Worm (Caenorhabditis elegans): ENCODE measurements around the gene fbxc-49.
A peak's percentile ranks its signal among the peaks of the same experiment; 100 is the strongest.

Gene fbxc-49

ce11 chrII:2083726-2084179, at the start of gene fbxc-49, which contains the start of gene T16A1.5:
Gene fbxc-49, plus strand, starts transcription at chrII:2084129.
Gene T16A1.5, minus strand, starts transcription at chrII:2083826.
- TF ChIP-seq F44E2.7 (GFP tag; IDR thresholded peaks at IDR 0.05) (no peak), ZK337.2 (GFP tag; IDR thresholded peaks at IDR 0.05) (peak; percentile 37; the same call in 1 of the 2 replicates), nhr-25 (tag; optimal IDR thresholded peaks at IDR 0.05; ENCODE audit: borderline replicate concordance, insufficient read depth) (no peak), aha-1 (tag) (peak; percentile 74)

ce11 chrII:2039288-2039687, 44.6 kb upstream of the fbxc-49 start, which contains the start of gene bath-19:
Gene bath-19, minus strand, starts transcription at chrII:2039388.
- no peak for TF ChIP-seq spr-1 (tag; optimal IDR thresholded peaks at IDR 0.05)
- no peak for TF ChIP-seq duxl-1 (tag; optimal IDR thresholded peaks at IDR 0.05; ENCODE audit: poor library complexity)
- TF ChIP-seq lin-15B (tag; optimal IDR thresholded peaks at IDR 0.05): no peak
- TF ChIP-seq daf-19 (GFP tag; conservative IDR thresholded peaks at IDR 0.05): no peak
- no peak for TF ChIP-seq hif-1 (tag; optimal IDR thresholded peaks at IDR 0.05)
- TF ChIP-seq aha-1 (tag): no peak
- TF ChIP-seq nhr-25 (tag; optimal IDR thresholded peaks at IDR 0.05; ENCODE audit: borderline replicate concordance, insufficient read depth): no peak
- TF ChIP-seq hlh-11 (tag; optimal IDR thresholded peaks at IDR 0.05): no peak
- TF ChIP-seq daf-8 (GFP tag; IDR thresholded peaks at IDR 0.05): no peak
- TF ChIP-seq mes-2 (tag; optimal IDR thresholded peaks at IDR 0.05; ENCODE audit: poor library complexity, severe bottlenecking): no peak

DNA sequence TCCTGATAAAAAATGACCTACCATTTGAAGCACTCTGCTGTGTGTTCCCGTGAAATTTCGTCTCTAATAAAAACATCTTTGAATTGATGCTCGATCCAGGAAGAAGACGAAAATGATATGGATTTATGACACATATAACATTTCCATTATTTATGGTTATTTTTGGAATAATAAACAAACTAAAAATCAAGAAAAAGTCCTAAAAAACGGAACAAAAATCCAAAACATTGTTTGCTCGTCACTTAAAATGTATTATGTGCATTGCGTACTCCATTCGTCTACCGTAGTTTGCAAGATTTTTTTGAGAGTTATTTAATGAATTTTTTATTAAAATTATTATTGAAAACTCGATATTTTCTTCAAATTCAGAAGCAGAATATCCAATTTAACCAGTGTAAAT, 41.5 kb upstream of the fbxc-49 start, which contains the start of gene bath-20:
bath-20 (minus strand) TSS at position 101 of the 400 bp plus-strand sequence.
- TF ChIP-seq T26A8.4 (GFP tag; IDR thresholded peaks at IDR 0.05) (no peak), lin-38 (GFP tag; IDR thresholded peaks at IDR 0.05) (no peak), aha-1 (tag) (no peak), dmd-8 (GFP tag; IDR thresholded peaks at IDR 0.05) (no peak), snpc-1.2 (GFP tag; IDR thresholded peaks at IDR 0.05) (no peak), pha-4 (GFP tag; IDR thresholded peaks at IDR 0.05) (no peak), pha-4 (tag; optimal IDR thresholded peaks at IDR 0.05) (no peak), lir-3 (tag; optimal IDR thresholded peaks at IDR 0.05) (no peak), mdl-1 (tag; optimal IDR thresholded peaks at IDR 0.05) (no peak), fos-1 (tag; optimal IDR thresholded peaks at IDR 0.05) (no peak), egl-43 (GFP tag; IDR thresholded peaks at IDR 0.05) (no peak), tra-1 (GFP tag; IDR thresholded peaks at IDR 0.05) (no peak), ceh-44 (GFP tag; IDR thresholded peaks at IDR 0.05) (no peak), mxl-3 (GFP tag; optimal IDR thresholded peaks at IDR 0.05) (no peak), nhr-25 (tag; optimal IDR thresholded peaks at IDR 0.05; ENCODE audit: borderline replicate concordance, insufficient read depth) (no peak), F10B5.3 (tag; optimal IDR thresholded peaks at IDR 0.05) (no peak), mxl-2 (GFP tag; conservative IDR thresholded peaks at IDR 0.05) (no peak), sdz-12 (GFP tag; optimal IDR thresholded peaks at IDR 0.05) (no peak)

DNA sequence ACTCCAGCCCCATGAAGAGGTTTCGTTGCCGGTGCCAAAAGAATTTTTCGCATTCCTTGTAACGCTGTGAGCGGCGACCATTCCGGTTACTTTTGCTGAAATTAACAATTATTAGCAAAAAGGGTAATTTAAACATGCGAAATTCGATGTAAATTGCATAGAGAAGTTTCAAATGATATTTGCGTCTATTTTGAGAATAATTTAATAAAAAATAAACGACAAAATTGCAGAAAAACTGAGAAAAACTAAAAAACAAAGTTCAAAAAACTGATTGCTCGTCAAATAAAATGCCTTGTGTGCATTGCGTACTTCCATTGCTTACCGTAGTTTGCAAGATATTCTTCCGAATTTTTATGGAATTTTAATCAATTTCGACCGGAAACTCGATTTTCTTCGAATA, 38.4 kb upstream of the fbxc-49 start, which contains the start of gene bath-24:
bath-24 (minus strand) TSS at position 101 of the 400 bp plus-strand sequence.
- TF ChIP-seq ces-1 (GFP tag; optimal IDR thresholded peaks at IDR 0.05): no peak
- TF ChIP-seq nhr-102 (tag; optimal IDR thresholded peaks at IDR 0.05): no peak
- TF ChIP-seq cey-2 (tag; optimal IDR thresholded peaks at IDR 0.05; ENCODE audit: borderline replicate concordance, insufficient read depth): no peak
- no peak for TF ChIP-seq hmg-1.1 (GFP tag; IDR thresholded peaks at IDR 0.05)
- TF ChIP-seq attf-4 (tag; optimal IDR thresholded peaks at IDR 0.05): no peak
- TF ChIP-seq F44E2.7 (GFP tag; IDR thresholded peaks at IDR 0.05): no peak
- no peak for TF ChIP-seq lin-15B (tag; optimal IDR thresholded peaks at IDR 0.05)
- TF ChIP-seq php-3 (GFP tag; IDR thresholded peaks at IDR 0.05): no peak
- no peak for TF ChIP-seq nhr-237 (tag; optimal IDR thresholded peaks at IDR 0.05)
- TF ChIP-seq tag-97 (GFP tag; IDR thresholded peaks at IDR 0.05): no peak
- no peak for TF ChIP-seq snpc-4 (tag; optimal IDR thresholded peaks at IDR 0.05)
- no peak for TF ChIP-seq hlh-11 (tag; optimal IDR thresholded peaks at IDR 0.05)
- TF ChIP-seq tra-1 (GFP tag; IDR thresholded peaks at IDR 0.05): no peak
- TF ChIP-seq hlh-30 (tag; optimal IDR thresholded peaks at IDR 0.05; ENCODE audit: insufficient read depth): no peak
- TF ChIP-seq lin-38 (GFP tag; IDR thresholded peaks at IDR 0.05): no peak
- TF ChIP-seq nhr-41 (GFP tag; IDR thresholded peaks at IDR 0.05): no peak
